Worm (Caenorhabditis elegans) whole organism, young adult: ENCODE measurements around the gene irk-3.

Source experiments
- B0261.1 ChIP-seq: sonication (generic microtip); optimal IDR thresholded peaks from 2 replicates; lab custom pipeline; 2016; ENCODE audit warnings: mild to moderate bottlenecking, missing genetic modification characterization, moderate library complexity, missing compliant biosample characterization
- F10E7.11 ChIP-seq: sonication (generic microtip); optimal IDR thresholded peaks from 2 replicates; lab custom pipeline; 2017; ENCODE audit warnings: mild to moderate bottlenecking, missing genetic modification characterization, moderate library complexity, missing compliant biosample characterization
- F22D6.2 ChIP-seq: sonication (generic microtip); optimal IDR thresholded peaks from 2 replicates; lab custom pipeline; 2016; ENCODE audit warnings: mild to moderate bottlenecking, missing genetic modification characterization, missing compliant biosample characterization
- F33H1.4 ChIP-seq: fragments of 200-800 bp; sonication (Bioruptor generic); IDR thresholded peaks from 2 replicates; pipeline ENCODE4 v1.3.6; 2022; ENCODE audit warnings: missing genetic modification reagents, missing genetic modification characterization, missing compliant biosample characterization
- F49E8.2 ChIP-seq: sonication (generic microtip); optimal IDR thresholded peaks from 3 replicates; lab custom pipeline; 2017; ENCODE audit warnings: missing genetic modification characterization, mild to moderate bottlenecking, missing compliant biosample characterization, antibody characterized with exemption, moderate library complexity; ENCODE audit not compliant: insufficient read depth
- F52B5.7 ChIP-seq: sonication (generic microtip); optimal IDR thresholded peaks from 2 replicates; lab custom pipeline; 2016; ENCODE audit warnings: mild to moderate bottlenecking, missing genetic modification characterization, missing compliant biosample characterization
- F55B11.4 ChIP-seq: sonication (generic microtip); optimal IDR thresholded peaks from 2 replicates; lab custom pipeline; 2016; ENCODE audit warnings: missing compliant biosample characterization, missing genetic modification characterization, borderline replicate concordance; ENCODE audit not compliant: insufficient read depth
- T26A5.8 ChIP-seq: sonication (generic microtip); optimal IDR thresholded peaks from 2 replicates; lab custom pipeline; 2016; ENCODE audit warnings: missing genetic modification characterization, missing compliant biosample characterization
- Y53F4B.3 ChIP-seq: fragments of 200-800 bp; sonication (Bioruptor generic); IDR thresholded peaks from 2 replicates; pipeline ENCODE4 v1.3.6; 2022; ENCODE audit warnings: missing genetic modification reagents, missing genetic modification characterization, missing compliant biosample characterization
- Y56A3A.18 ChIP-seq: fragments of 200-800 bp; sonication (Bioruptor generic); IDR thresholded peaks from 2 replicates; pipeline ENCODE4 v1.3.6; 2022; ENCODE audit warnings: missing genetic modification reagents, missing genetic modification characterization, missing compliant biosample characterization
- ama-1 ChIP-seq, 3 experiments: fragments of 150-350 bp in 1 of 3; sonication (generic microtip) in 2 of 3; optimal IDR thresholded peaks; 2 replicates each; lab custom pipeline; 2014 to 2018; ENCODE audit warnings: missing biosample characterization in 2 of 3, missing genetic modification characterization in 2 of 3, missing genetic modification reagents in 2 of 3
- ccch-3 ChIP-seq: fragments of 200-800 bp; sonication (Bioruptor generic); optimal IDR thresholded peaks from 2 replicates; lab custom pipeline; 2018; ENCODE audit warnings: mild to moderate bottlenecking, missing genetic modification characterization, missing compliant biosample characterization
- cebp-2 ChIP-seq: fragments of 200-800 bp; sonication (Bioruptor generic); IDR thresholded peaks from 2 replicates; pipeline ENCODE4 v1.3.6; 2022; ENCODE audit warnings: missing genetic modification characterization, missing compliant biosample characterization
- die-1 ChIP-seq: sonication (generic microtip); optimal IDR thresholded peaks from 2 replicates; lab custom pipeline; 2016; ENCODE audit warnings: missing genotype, mild to moderate bottlenecking, missing genetic modification characterization, missing compliant biosample characterization
- egrh-3 ChIP-seq: fragments of 200-800 bp; sonication (Bioruptor generic); IDR thresholded peaks from 2 replicates; pipeline ENCODE4 v1.3.6; 2022; ENCODE audit warnings: missing genetic modification reagents, missing genetic modification characterization, missing compliant biosample characterization
- ekl-4 ChIP-seq: fragments of 200-800 bp; sonication (Bioruptor generic); IDR thresholded peaks from 2 replicates; pipeline ENCODE4 v1.3.6; 2022; ENCODE audit warnings: missing genetic modification reagents, missing genetic modification characterization, missing compliant biosample characterization
- gei-17 ChIP-seq: fragments of 200-800 bp; sonication (Bioruptor generic); optimal IDR thresholded peaks from 2 replicates; lab custom pipeline; 2018; ENCODE audit warnings: mild to moderate bottlenecking, missing genetic modification characterization, missing compliant biosample characterization
- him-1 ChIP-seq: sonication (generic microtip); optimal IDR thresholded peaks from 2 replicates; lab custom pipeline; 2016; ENCODE audit warnings: missing genotype, missing genetic modification reagents, missing genetic modification characterization, missing compliant biosample characterization
- hlh-12 ChIP-seq: sonication (generic microtip); optimal IDR thresholded peaks from 2 replicates; lab custom pipeline; 2016; ENCODE audit warnings: missing genetic modification characterization, missing compliant biosample characterization
- hlh-26 ChIP-seq: fragments of 200-800 bp; sonication (Bioruptor generic); conservative IDR thresholded peaks from 2 replicates; pipeline ENCODE4 v1.3.6; 2022; ENCODE audit warnings: missing genetic modification reagents, missing genetic modification characterization, missing compliant biosample characterization
- hrde-1 ChIP-seq: sonication (generic microtip); optimal IDR thresholded peaks from 2 replicates; lab custom pipeline; 2016; ENCODE audit warnings: missing genetic modification characterization, mild to moderate bottlenecking, missing compliant biosample characterization, moderate library complexity, missing genotype, missing genetic modification reagents, borderline replicate concordance
- lin-35 ChIP-seq, 3 experiments: fragments of 150-350 bp in 2 of 3; sonication (generic microtip) in 1 of 3; optimal IDR thresholded peaks; 2 replicates each; lab custom pipeline; 2014 to 2018; ENCODE audit warnings: missing biosample characterization in 3 of 3, missing genetic modification characterization in 3 of 3, missing genetic modification reagents in 3 of 3
- lsl-1 ChIP-seq: fragments of 200-800 bp; sonication (Bioruptor generic); optimal IDR thresholded peaks from 2 replicates; lab custom pipeline; 2018; ENCODE audit warnings: mild to moderate bottlenecking, missing genetic modification characterization, moderate library complexity, missing compliant biosample characterization
- madf-6 ChIP-seq: fragments of 200-800 bp; sonication (Bioruptor generic); IDR thresholded peaks from 2 replicates; pipeline ENCODE4 v1.3.6; 2022; ENCODE audit warnings: missing genetic modification reagents, missing genetic modification characterization, missing compliant biosample characterization
- mcd-1 ChIP-seq: fragments of 200-800 bp; sonication (Bioruptor generic); IDR thresholded peaks from 2 replicates; pipeline ENCODE4 v1.3.6; 2022; ENCODE audit warnings: missing genetic modification reagents, missing genetic modification characterization, missing compliant biosample characterization
- nhr-179 ChIP-seq: sonication (generic microtip); optimal IDR thresholded peaks from 2 replicates; lab custom pipeline; 2016; ENCODE audit warnings: mild to moderate bottlenecking, missing genetic modification characterization, missing compliant biosample characterization
- nhr-90 ChIP-seq: sonication (generic microtip); optimal IDR thresholded peaks from 2 replicates; lab custom pipeline; 2016; ENCODE audit warnings: missing genotype, mild to moderate bottlenecking, missing genetic modification characterization, missing compliant biosample characterization
- pha-4 ChIP-seq: fragments of 150-350 bp; sonication (generic microtip); optimal IDR thresholded peaks from 2 replicates; lab custom pipeline; 2014; ENCODE audit warnings: missing biosample characterization, missing genetic modification reagents, missing genetic modification characterization
- rcor-1 ChIP-seq: fragments of 200-800 bp; sonication (Bioruptor generic); IDR thresholded peaks from 2 replicates; pipeline ENCODE4 v1.3.6; 2022; ENCODE audit warnings: missing genetic modification reagents, missing genetic modification characterization, missing compliant biosample characterization
- repo-1 ChIP-seq: sonication (generic microtip); optimal IDR thresholded peaks from 2 replicates; lab custom pipeline; 2017; ENCODE audit warnings: mild to moderate bottlenecking, missing genetic modification characterization, missing compliant biosample characterization
- snpc-1.3 ChIP-seq: sonication (generic microtip); optimal IDR thresholded peaks from 2 replicates; lab custom pipeline; 2017; ENCODE audit warnings: missing genetic modification characterization, mild to moderate bottlenecking, missing compliant biosample characterization, antibody characterized with exemption, moderate library complexity, missing genotype, missing genetic modification reagents; ENCODE audit not compliant: insufficient read depth
- somi-1 ChIP-seq: fragments of 200-800 bp; sonication (Bioruptor generic); optimal IDR thresholded peaks from 2 replicates; lab custom pipeline; 2018; ENCODE audit warnings: mild to moderate bottlenecking, missing genetic modification characterization, missing compliant biosample characterization
- ztf-18 ChIP-seq: sonication (generic microtip); optimal IDR thresholded peaks from 2 replicates; lab custom pipeline; 2016; ENCODE audit warnings: missing genotype, mild to moderate bottlenecking, missing genetic modification characterization, missing compliant biosample characterization
- ztf-25 ChIP-seq: fragments of 200-800 bp; sonication (Bioruptor generic); IDR thresholded peaks from 2 replicates; pipeline ENCODE4 v1.3.6; 2022; ENCODE audit warnings: missing genetic modification reagents, missing genetic modification characterization, missing compliant biosample characterization
- ztf-6 ChIP-seq: fragments of 200-800 bp; sonication (Bioruptor generic); IDR thresholded peaks from 2 replicates; pipeline ENCODE4 v1.3.6; 2022; ENCODE audit warnings: missing genetic modification reagents, missing genetic modification characterization, missing compliant biosample characterization

The irk-3 gene

ce11 chrX:14324289-14324688 lies 45.9 kb downstream of the irk-3 start (continued):
- TF ChIP-seq cebp-2 (GFP tag; lab: Robert Waterston, UW), result no peak
- peak; percentile 67 for TF ChIP-seq hrde-1 (tag; lab: Kevin White, UChicago)
- no peak for TF ChIP-seq repo-1 (tag; lab: Kevin White, UChicago)
- no peak for TF ChIP-seq lsl-1 (GFP tag; lab: Kevin White, UChicago)
- no peak for TF ChIP-seq pha-4 (tag; lab: Kevin White, UChicago)
- TF ChIP-seq snpc-1.3 (tag; lab: Kevin White, UChicago), result peak; percentile 98
- peak; percentile 41; the same call in 1 of the 2 replicates for TF ChIP-seq rcor-1 (GFP tag; lab: Robert Waterston, UW)
- TF ChIP-seq F10E7.11 (tag; lab: Kevin White, UChicago), result no peak
- TF ChIP-seq, all 124 proteins: peak for 15

ce11 chrX:14322793-14323192 lies 47.4 kb downstream of the irk-3 start:
- TF ChIP-seq hlh-26 (GFP tag; lab: Robert Waterston, UW) (no peak), nhr-90 (tag; lab: Kevin White, UChicago) (no peak), F52B5.7 (no peak), mcd-1 (GFP tag; lab: Robert Waterston, UW) (no peak), T26A5.8 (tag; lab: Kevin White, UChicago) (no peak), F55B11.4 (no peak), F10E7.11 (tag; lab: Kevin White, UChicago) (no peak), ekl-4 (GFP tag; lab: Robert Waterston, UW) (no peak), F49E8.2 (tag; lab: Kevin White, UChicago) (no peak), Y56A3A.18 (GFP tag; lab: Robert Waterston, UW) (no peak), die-1 (no peak), F22D6.2 (no peak), ztf-25 (GFP tag; lab: Robert Waterston, UW) (no peak)

- TF ChIP-seq lin-35 (GFP tag; optimal IDR thresholded peaks at IDR 0.05; lab: Kevin White, UChicago), result no peak
- no peak for TF ChIP-seq Y53F4B.3 (GFP tag; lab: Robert Waterston, UW)
- TF ChIP-seq madf-6, result no peak
- TF ChIP-seq ama-1 (optimal IDR thresholded peaks at IDR 0.05; lab: Kevin White, UChicago), result no peak
- TF ChIP-seq ama-1 (GFP tag; optimal IDR thresholded peaks at IDR 0.05; lab: Kevin White, UChicago), result no peak
- TF ChIP-seq somi-1 (GFP tag; lab: Kevin White, UChicago), result no peak
- TF ChIP-seq gei-17, result no peak
- TF ChIP-seq hlh-12 (tag; lab: Kevin White, UChicago), result no peak
- TF ChIP-seq nhr-90 (tag; lab: Kevin White, UChicago), result no peak
- no peak for TF ChIP-seq nhr-179
- TF ChIP-seq B0261.1 (tag; lab: Kevin White, UChicago), result no peak
- TF ChIP-seq ztf-6 (GFP tag; lab: Robert Waterston, UW), result no peak
- TF ChIP-seq Y56A3A.18 (GFP tag; lab: Robert Waterston, UW), result no peak
- TF ChIP-seq F33H1.4 (GFP tag; lab: Robert Waterston, UW), result no peak
- TF ChIP-seq ztf-18 (tag; lab: Kevin White, UChicago), result no peak
- TF ChIP-seq him-1, result no peak
- TF ChIP-seq ccch-3 (GFP tag; lab: Kevin White, UChicago), result no peak
- no peak for TF ChIP-seq egrh-3
- TF ChIP-seq die-1, result no peak
These were observed 49.9 kb downstream of the irk-3 start, which contains the start of gene C11H1.9 for ce11 chrX:14320298-14320697. TSS of gene C11H1.9 (minus strand) at chrX:14320398.
